Fruit fly (Drosophila melanogaster): ENCODE data around the gene GluRIIC.

The GluRIIC gene

dm6 chr2L:869497-870040 lies 44.3 kb upstream of the GluRIIC start, which contains the start of gene dbe (continued):
- TF ChIP-seq ham (GFP tag; IDR thresholded peaks at IDR 0.05) (no peak), CG3726 (GFP tag; IDR thresholded peaks at IDR 0.05) (no peak), Dref (GFP tag; IDR thresholded peaks at IDR 0.05) (no peak), Nf-YB (GFP tag; optimal IDR thresholded peaks at IDR 0.05) (no peak), trem (tag; optimal IDR thresholded peaks at IDR 0.05) (peak; percentile 8), Ets65A (GFP tag) (no peak), NfI (GFP tag; optimal IDR thresholded peaks at IDR 0.05) (peak; percentile 15), HLH4C (GFP tag; IDR thresholded peaks at IDR 0.05; ENCODE audit: partially characterized antibody) (no peak), CG8478 (optimal IDR thresholded peaks at IDR 0.05) (no peak), Abd-B (GFP tag; optimal IDR thresholded peaks at IDR 0.05) (no peak), Ssrp (tag; optimal IDR thresholded peaks at IDR 0.05) (no peak), kni (GFP tag; optimal IDR thresholded peaks at IDR 0.05) (no peak), CG8944 (GFP tag; optimal IDR thresholded peaks at IDR 0.05) (no peak), CG15011 (GFP tag; optimal IDR thresholded peaks at IDR 0.05) (no peak), CG3995 (GFP tag; optimal IDR thresholded peaks at IDR 0.05) (no peak), vfl (GFP tag; optimal IDR thresholded peaks at IDR 0.05) (no peak), trh (GFP tag; optimal IDR thresholded peaks at IDR 0.05) (no peak), CG14860 (GFP tag; IDR thresholded peaks at IDR 0.05; ENCODE audit: partially characterized antibody) (no peak), tup (GFP tag; optimal IDR thresholded peaks at IDR 0.05) (no peak), bcd (GFP tag; optimal IDR thresholded peaks at IDR 0.05) (no peak), sd (tag; optimal IDR thresholded peaks at IDR 0.05) (no peak), sens-2 (GFP tag; IDR thresholded peaks at IDR 0.05) (no peak), eyg (GFP tag; optimal IDR thresholded peaks at IDR 0.05) (no peak), CG13894 (tag; optimal IDR thresholded peaks at IDR 0.05) (peak; percentile 20), Taf1 (GFP tag; IDR thresholded peaks at IDR 0.05) (no peak), CG10366 (GFP tag; IDR thresholded peaks at IDR 0.05) (no peak), Dip3 (GFP tag; optimal IDR thresholded peaks at IDR 0.05) (no peak), Kr (GFP tag; optimal IDR thresholded peaks at IDR 0.05) (no peak), so (GFP tag; IDR thresholded peaks at IDR 0.05) (no peak), CG6854 (GFP tag; optimal IDR thresholded peaks at IDR 0.05) (no peak), row (GFP tag; IDR thresholded peaks at IDR 0.05) (peak; percentile 57), lola (GFP tag; optimal IDR thresholded peaks at IDR 0.05) (peak in 1 of 3 experiments; percentile 3), CG13424 (tag; optimal IDR thresholded peaks at IDR 0.05) (peak; percentile 48), CG2202 (tag; optimal IDR thresholded peaks at IDR 0.05) (no peak), Hey (tag; optimal IDR thresholded peaks at IDR 0.05) (no peak), Side (GFP tag; optimal IDR thresholded peaks at IDR 0.05) (no peak), Xbp1 (GFP tag; optimal IDR thresholded peaks at IDR 0.05) (peak; percentile 37), jigr1 (GFP tag; IDR thresholded peaks at IDR 0.05) (no peak), ken (GFP tag; IDR thresholded peaks at IDR 0.05) (no peak), Dll (GFP tag; IDR thresholded peaks at IDR 0.05; ENCODE audit: partially characterized antibody) (0 out of 4 replicates have a peak, but pooled peaks have one; percentile 27), stwl (tag; optimal IDR thresholded peaks at IDR 0.05) (peak; percentile 24), hb (GFP tag; IDR thresholded peaks at IDR 0.05; ENCODE audit: partially characterized antibody) (no peak), CG3163 (GFP tag; optimal IDR thresholded peaks at IDR 0.05) (no peak), Rx (GFP tag; IDR thresholded peaks at IDR 0.05) (no peak), amos (GFP tag; IDR thresholded peaks at IDR 0.05; ENCODE audit: partially characterized antibody) (no peak), Drgx (GFP tag; IDR thresholded peaks at IDR 0.05) (no peak), CG17328 (GFP tag; IDR thresholded peaks at IDR 0.05) (no peak), ems (GFP tag; optimal IDR thresholded peaks at IDR 0.05) (no peak), CG2875 (GFP tag; optimal IDR thresholded peaks at IDR 0.05) (no peak), CG4820 (GFP tag; optimal IDR thresholded peaks at IDR 0.05) (no peak), CG3407 (GFP tag; optimal IDR thresholded peaks at IDR 0.05) (no peak)
